Worm (Caenorhabditis elegans) whole organism, L1 larva: ENCODE results near the gene F47D12.9.

ENCODE experiments used
- F16B12.6 ChIP-seq: fragments of 150-350 bp; optimal IDR thresholded peaks from 2 replicates; lab custom pipeline; 2014; ENCODE audit warnings: missing biosample characterization, missing genetic modification characterization
- Y116A8C.19 ChIP-seq: sonication (generic microtip); optimal IDR thresholded peaks from 2 replicates; lab custom pipeline; 2016; ENCODE audit warnings: missing compliant biosample characterization, missing genetic modification characterization, borderline replicate concordance
- blmp-1 ChIP-seq: fragments of 150-350 bp; optimal IDR thresholded peaks from 2 replicates; lab custom pipeline; 2014; ENCODE audit warnings: missing biosample characterization, missing genetic modification characterization
- ceh-63 ChIP-seq: fragments of 200-800 bp; sonication (Bioruptor generic); optimal IDR thresholded peaks from 2 replicates; lab custom pipeline; 2018; ENCODE audit warnings: mild to moderate bottlenecking, missing genetic modification characterization, missing compliant biosample characterization
- ceh-82 ChIP-seq, 3 experiments: fragments of 150-350 bp in 1 of 3; sonication (generic microtip) in 2 of 3; optimal IDR thresholded peaks; 2 replicates each; lab custom pipeline; 2014 to 2017; ENCODE audit warnings: missing biosample characterization in 3 of 3, missing genetic modification characterization in 3 of 3
- ceh-90 ChIP-seq: sonication (generic microtip); optimal IDR thresholded peaks from 2 replicates; lab custom pipeline; 2016; ENCODE audit warnings: missing genetic modification characterization, missing compliant biosample characterization
- ces-1 ChIP-seq: fragments of 150-350 bp; optimal IDR thresholded peaks from 2 replicates; lab custom pipeline; 2014; ENCODE audit warnings: missing biosample characterization, missing genetic modification reagents, missing genetic modification characterization
- efl-1 ChIP-seq, 4 experiments: fragments of 150-350 bp; optimal IDR thresholded peaks in 3 of 4; peaks in 1 of 4; 1 replicate in 1 of 4; 2 replicates in 3 of 4; lab custom pipeline; 2014; ENCODE audit warnings: missing biosample characterization in 2 of 4, missing genetic modification characterization in 2 of 4, missing genetic modification reagents in 2 of 4
- egl-27 ChIP-seq, 2 experiments: fragments of 150-350 bp in 1 of 2; sonication (generic microtip); optimal IDR thresholded peaks; 3 replicates each; lab custom pipeline; 2017 to 2018; ENCODE audit warnings: missing biosample characterization in 2 of 2, missing genetic modification characterization in 2 of 2, missing genetic modification reagents in 2 of 2
- elt-2 ChIP-seq: sonication (generic microtip); optimal IDR thresholded peaks from 2 replicates; lab custom pipeline; 2016; ENCODE audit warnings: missing genetic modification characterization, mild to moderate bottlenecking, inconsistent platforms, missing compliant biosample characterization, missing genetic modification reagents
- fkh-10 ChIP-seq: sonication (generic microtip); optimal IDR thresholded peaks from 2 replicates; lab custom pipeline; 2017; ENCODE audit warnings: missing biosample characterization, missing genetic modification reagents, missing genetic modification characterization
- fkh-8 ChIP-seq: sonication (generic microtip); optimal IDR thresholded peaks from 2 replicates; lab custom pipeline; 2016; ENCODE audit warnings: mild to moderate bottlenecking, missing genetic modification characterization, missing compliant biosample characterization
- grh-1 ChIP-seq: fragments of 200-800 bp; sonication (Bioruptor generic); IDR thresholded peaks from 2 replicates; pipeline ENCODE4 v1.3.6; 2022; ENCODE audit warnings: missing genetic modification reagents, missing genetic modification characterization, missing compliant biosample characterization
- hlh-17 ChIP-seq: fragments of 200-800 bp; sonication (Bioruptor generic); optimal IDR thresholded peaks from 2 replicates; lab custom pipeline; 2018; ENCODE audit warnings: missing genetic modification characterization, mild to moderate bottlenecking, missing compliant biosample characterization, moderate library complexity, borderline replicate concordance
- isw-1 ChIP-seq: fragments of 200-800 bp; sonication (Bioruptor generic); IDR thresholded peaks from 2 replicates; pipeline ENCODE4 v1.3.6; 2022; ENCODE audit warnings: missing genetic modification characterization, missing compliant biosample characterization
- jun-1 ChIP-seq: fragments of 150-350 bp; optimal IDR thresholded peaks from 2 replicates; lab custom pipeline; 2014; ENCODE audit warnings: missing biosample characterization, missing genetic modification reagents, missing genetic modification characterization
- lin-14 ChIP-seq: fragments of 200-800 bp; sonication (Bioruptor generic); optimal IDR thresholded peaks from 2 replicates; lab custom pipeline; 2018; ENCODE audit warnings: mild to moderate bottlenecking, missing genetic modification characterization, moderate library complexity, missing compliant biosample characterization
- lin-39 ChIP-seq: fragments of 150-350 bp; optimal IDR thresholded peaks from 2 replicates; lab custom pipeline; 2014; ENCODE audit warnings: missing biosample characterization, missing genetic modification reagents, missing genetic modification characterization
- lir-3 ChIP-seq: sonication (generic microtip); optimal IDR thresholded peaks from 2 replicates; lab custom pipeline; 2016; ENCODE audit warnings: mild to moderate bottlenecking, missing genetic modification characterization, moderate library complexity, missing compliant biosample characterization; ENCODE audit not compliant: poor library complexity
- lsy-2 ChIP-seq, 2 experiments: fragments of 150-350 bp; optimal IDR thresholded peaks; 2 replicates each; lab custom pipeline; 2014; ENCODE audit warnings: missing biosample characterization in 2 of 2, missing genetic modification characterization in 2 of 2
- nhr-11 ChIP-seq: fragments of 150-350 bp; optimal IDR thresholded peaks from 2 replicates; lab custom pipeline; 2014; ENCODE audit warnings: missing biosample characterization, missing genetic modification characterization
- nhr-19 ChIP-seq: fragments of 200-800 bp; sonication (Bioruptor generic); conservative IDR thresholded peaks from 2 replicates; pipeline ENCODE4 v1.3.6; 2022; ENCODE audit warnings: missing genetic modification characterization, missing compliant biosample characterization
- nhr-47 ChIP-seq: sonication (generic microtip); optimal IDR thresholded peaks from 2 replicates; lab custom pipeline; 2016; ENCODE audit warnings: mild to moderate bottlenecking, missing genetic modification characterization, moderate library complexity, missing compliant biosample characterization
- nhr-71 ChIP-seq: sonication (generic microtip); optimal IDR thresholded peaks from 2 replicates; lab custom pipeline; 2016; ENCODE audit warnings: mild to moderate bottlenecking, missing genetic modification characterization, moderate library complexity, missing compliant biosample characterization
- pqm-1 ChIP-seq: sonication (generic microtip); optimal IDR thresholded peaks from 3 replicates; lab custom pipeline; 2017; ENCODE audit warnings: missing biosample characterization, missing genetic modification characterization
- rnt-1 ChIP-seq: sonication (generic microtip); optimal IDR thresholded peaks from 2 replicates; lab custom pipeline; 2016; ENCODE audit warnings: mild to moderate bottlenecking, missing genetic modification characterization, moderate library complexity, missing compliant biosample characterization
- sox-4 ChIP-seq: sonication (generic microtip); optimal IDR thresholded peaks from 2 replicates; lab custom pipeline; 2016; ENCODE audit warnings: missing genetic modification characterization, missing compliant biosample characterization
- sup-37 ChIP-seq: fragments of 200-800 bp; sonication (Bioruptor generic); optimal IDR thresholded peaks from 2 replicates; lab custom pipeline; 2018; ENCODE audit warnings: mild to moderate bottlenecking, missing genetic modification characterization, missing compliant biosample characterization
- tlp-1 ChIP-seq: fragments of 150-350 bp; optimal IDR thresholded peaks from 2 replicates; lab custom pipeline; 2014; ENCODE audit warnings: missing biosample characterization, missing genetic modification characterization
- unc-62 ChIP-seq: fragments of 150-350 bp; optimal IDR thresholded peaks from 2 replicates; lab custom pipeline; 2014; ENCODE audit warnings: missing biosample characterization, missing genetic modification reagents, missing genetic modification characterization
- unc-98 ChIP-seq: fragments of 200-800 bp; sonication (Bioruptor generic); IDR thresholded peaks from 2 replicates; pipeline ENCODE4 v1.3.6; 2022; ENCODE audit warnings: missing genetic modification characterization, missing compliant biosample characterization
- ztf-11 ChIP-seq, 2 experiments: sonication (generic microtip); optimal IDR thresholded peaks; 2 replicates each; lab custom pipeline; 2016 to 2017; ENCODE audit warnings: missing genetic modification characterization in 2 of 2, missing biosample characterization in 1 of 2, missing compliant biosample characterization in 1 of 2

F47D12.9 gene

DNA sequence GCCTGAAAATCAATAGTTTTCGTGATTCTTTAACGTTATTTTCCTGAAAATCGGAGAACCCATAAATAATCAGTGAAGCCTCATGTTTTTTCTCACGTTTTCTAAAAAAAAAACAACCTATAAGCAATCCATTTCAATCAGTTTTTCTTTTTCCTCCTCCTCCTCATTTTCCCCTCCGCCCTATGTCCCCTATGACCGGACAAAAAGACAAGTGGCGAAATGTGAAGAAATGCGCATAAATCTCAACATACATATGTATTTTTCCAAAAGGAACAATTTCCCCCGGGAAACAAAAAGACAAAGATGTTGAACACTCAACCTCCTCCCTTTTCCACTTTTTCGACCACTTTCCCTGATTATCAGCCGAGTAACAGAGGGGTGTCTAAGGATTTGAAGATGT lies 12.3 kb upstream of the F47D12.9 start:
- TF ChIP-seq lin-14 (GFP tag; lab: Kevin White, UChicago), result peak; percentile 3
- TF ChIP-seq grh-1, result no peak
- TF ChIP-seq, all 84 proteins: peak for 1

DNA sequence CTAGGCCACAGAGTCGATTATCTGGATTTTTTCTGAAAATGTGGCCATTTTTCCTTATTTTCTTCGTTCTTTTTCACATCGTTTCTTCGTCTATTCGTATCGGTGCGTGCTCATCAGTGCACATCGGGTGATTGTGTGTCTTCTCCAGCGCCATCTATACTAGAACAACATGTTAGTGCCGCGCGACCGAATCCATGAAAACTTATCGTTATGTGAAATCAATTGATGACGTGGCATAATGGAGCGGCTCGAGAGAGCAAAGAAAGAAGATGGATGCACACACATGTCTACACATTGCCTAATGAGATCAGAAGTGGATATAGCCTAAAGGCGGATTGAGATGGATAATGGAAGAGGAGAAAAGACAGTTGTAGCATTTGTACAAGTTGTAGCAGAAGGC lies 9.1 kb upstream of the F47D12.9 start:
- TF ChIP-seq lin-14 (GFP tag; lab: Kevin White, UChicago) (peak; percentile 32), unc-62 (GFP tag; lab: Kevin White, UChicago) (no peak)

DNA sequence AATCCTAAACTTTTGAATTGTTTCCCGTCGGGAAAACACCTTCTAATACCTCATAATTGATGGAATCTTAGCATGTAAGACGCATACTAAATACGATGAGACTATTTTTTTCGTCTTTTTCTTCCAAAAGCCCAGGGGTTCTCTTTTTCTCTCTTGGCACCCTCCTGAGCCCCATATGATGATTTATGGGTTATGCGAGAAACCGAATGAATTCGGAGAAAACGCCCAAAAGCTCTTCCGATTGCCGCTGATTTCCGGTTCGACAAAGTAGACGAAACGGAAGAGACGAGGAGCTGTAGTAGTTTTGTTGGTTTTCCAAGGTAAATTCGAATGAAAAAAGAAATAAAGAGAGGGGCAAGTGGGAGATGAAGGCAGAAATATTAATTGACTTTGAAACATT lies 8.3 kb upstream of the F47D12.9 start:
- peak; percentile 52 for TF ChIP-seq fkh-8 (tag; lab: Kevin White, UChicago)
- TF ChIP-seq hlh-17 (GFP tag; lab: Kevin White, UChicago), result no peak
- TF ChIP-seq nhr-47 (tag; lab: Kevin White, UChicago), result peak; percentile 24
- no peak for TF ChIP-seq ceh-90 (tag; lab: Kevin White, UChicago)

DNA sequence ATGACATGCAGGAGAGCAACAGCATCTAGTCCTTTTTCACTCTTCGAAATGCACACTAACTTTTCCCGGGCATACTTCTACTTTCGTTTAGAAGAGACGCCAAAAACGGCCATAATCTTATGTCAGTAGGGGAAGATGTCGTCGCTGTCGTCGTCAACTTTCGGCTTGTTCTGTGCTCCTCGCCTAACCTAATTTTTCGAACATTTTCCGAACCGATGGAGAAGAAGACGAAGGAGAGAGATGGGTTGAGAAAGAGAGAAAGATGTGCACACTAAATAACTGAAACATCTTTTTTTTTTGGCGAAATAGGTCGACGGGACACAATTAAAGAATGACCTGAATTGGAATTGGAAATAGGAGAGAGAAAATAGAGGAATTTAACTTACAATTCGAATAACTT lies 7.2 kb upstream of the F47D12.9 start:
- TF ChIP-seq egl-27 (tag; optimal IDR thresholded peaks at IDR 0.05; lab: Kevin White, UChicago), result no peak
- peak; percentile 30 for TF ChIP-seq ces-1
- peak; percentile 66 for TF ChIP-seq lin-14 (GFP tag; lab: Kevin White, UChicago)
- peak in 1 of 3 experiments; percentile 2 for TF ChIP-seq ceh-82 (tag; optimal IDR thresholded peaks at IDR 0.05; lab: Kevin White, UChicago)
- TF ChIP-seq fkh-10 (GFP tag; lab: Kevin White, UChicago), result peak; percentile 87
- peak; percentile 8 for TF ChIP-seq nhr-71 (tag; lab: Kevin White, UChicago)
- TF ChIP-seq nhr-19 (GFP tag; lab: Robert Waterston, UW), result no peak
- TF ChIP-seq lsy-2 (tag; optimal IDR thresholded peaks at IDR 0.05; lab: Kevin White, UChicago), result peak in 1 of 2 experiments; percentile 5

DNA sequence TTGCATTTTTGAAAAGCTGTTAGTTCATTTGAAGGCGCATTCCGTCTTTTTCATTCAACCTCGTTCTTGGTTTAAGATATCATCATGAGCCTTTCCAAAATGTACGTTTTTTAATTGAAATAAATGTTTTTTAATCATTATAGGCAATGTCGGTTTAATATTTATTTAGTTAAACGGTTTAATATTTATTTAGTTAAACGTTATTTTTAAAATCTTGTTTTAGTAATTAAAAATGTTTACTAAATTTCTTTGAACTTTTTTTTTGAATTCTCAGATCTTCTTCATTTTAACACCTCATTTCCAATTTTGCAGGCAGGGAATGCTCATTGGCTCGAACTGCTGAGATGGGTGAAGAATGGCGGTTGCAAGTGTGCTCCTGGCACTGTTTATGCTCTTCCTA lies 5.9 kb upstream of the F47D12.9 start, which contains the start of gene gar-2:
Gene gar-2 (plus strand): TSS at position 301 of the 400 bp plus-strand sequence.
- TF ChIP-seq Y116A8C.19 (tag; lab: Kevin White, UChicago) (no peak), blmp-1 (no peak), nhr-11 (no peak), lir-3 (tag; lab: Kevin White, UChicago) (no peak), unc-98 (GFP tag; lab: Robert Waterston, UW) (no peak), F16B12.6 (no peak), elt-2 (tag; lab: Kevin White, UChicago) (no peak), sox-4 (no peak), ceh-63 (GFP tag; lab: Kevin White, UChicago) (no peak), pqm-1 (tag; lab: Kevin White, UChicago) (no peak), rnt-1 (tag; lab: Kevin White, UChicago) (no peak)

DNA sequence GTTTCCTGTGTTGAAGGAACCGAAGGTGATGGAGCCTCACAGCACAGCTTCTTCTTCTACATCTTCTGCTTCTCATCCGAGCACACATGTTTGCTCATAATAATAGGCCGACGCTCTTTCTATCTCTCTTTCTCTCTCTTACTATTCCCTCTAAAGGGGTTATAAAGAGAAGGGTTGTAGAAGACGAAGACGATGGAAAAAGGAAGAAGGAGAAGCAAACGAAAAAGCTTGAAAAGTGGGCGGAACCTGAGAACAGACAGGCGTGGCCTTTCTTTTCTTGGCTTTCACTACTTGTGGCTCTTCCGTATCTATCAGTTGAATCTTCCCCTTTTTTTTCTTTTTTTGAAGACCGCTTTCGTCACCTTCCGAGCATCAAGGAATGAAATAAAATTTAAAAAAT lies 4.7 kb upstream of the F47D12.9 start:
- TF ChIP-seq lin-39 (no peak), lin-14 (GFP tag; lab: Kevin White, UChicago) (peak; percentile 66), ztf-11 (tag; optimal IDR thresholded peaks at IDR 0.05; lab: Kevin White, UChicago) (no peak), lsy-2 (tag; optimal IDR thresholded peaks at IDR 0.05; lab: Kevin White, UChicago) (peak in 1 of 2 experiments; percentile 27), efl-1 (optimal IDR thresholded peaks at IDR 0.05; lab: Kevin White, UChicago) (no peak), efl-1 (GFP tag; optimal IDR thresholded peaks at IDR 0.05 in 1 of 2; lab: Kevin White, UChicago) (no peak), ceh-63 (GFP tag; lab: Kevin White, UChicago) (no peak), fkh-10 (GFP tag; lab: Kevin White, UChicago) (peak; percentile 67), sup-37 (GFP tag; lab: Kevin White, UChicago) (no peak), tlp-1 (no peak), jun-1 (tag; lab: Kevin White, UChicago) (no peak), nhr-71 (tag; lab: Kevin White, UChicago) (peak; percentile 9), ceh-90 (tag; lab: Kevin White, UChicago) (no peak), sox-4 (no peak), isw-1 (GFP tag; lab: Robert Waterston, UW) (no peak)
